Worm (Caenorhabditis elegans) whole organism, L1 larva: Measurements from ENCODE around the gene bus-19.
A peak's percentile ranks its signal among the peaks of the same experiment; 100 is the strongest.

Experiments
- blmp-1 ChIP-seq: fragments of 150-350 bp; optimal IDR thresholded peaks from 2 replicates; lab custom pipeline; 2014; ENCODE audit warnings: missing biosample characterization, missing genetic modification characterization
- efl-1 ChIP-seq, 4 experiments: fragments of 150-350 bp; optimal IDR thresholded peaks in 3 of 4; peaks in 1 of 4; 1 replicate in 1 of 4; 2 replicates in 3 of 4; lab custom pipeline; 2014; ENCODE audit warnings: missing biosample characterization in 2 of 4, missing genetic modification characterization in 2 of 4, missing genetic modification reagents in 2 of 4
- ets-5 ChIP-seq: fragments of 200-800 bp; sonication (Bioruptor generic); IDR thresholded peaks from 2 replicates; pipeline ENCODE4 v1.3.6; 2022; ENCODE audit warnings: missing genetic modification characterization, missing compliant biosample characterization
- mdl-1 ChIP-seq, 2 experiments: fragments of 150-350 bp; optimal IDR thresholded peaks; 2 replicates each; lab custom pipeline; 2014 to 2017; ENCODE audit warnings: missing biosample characterization in 2 of 2, missing genetic modification characterization in 2 of 2, inconsistent platforms in 1 of 2
- nhr-20 ChIP-seq: sonication (generic microtip); optimal IDR thresholded peaks from 2 replicates; lab custom pipeline; 2016; ENCODE audit warnings: mild to moderate bottlenecking, missing genetic modification characterization, missing compliant biosample characterization
- nhr-47 ChIP-seq: sonication (generic microtip); optimal IDR thresholded peaks from 2 replicates; lab custom pipeline; 2016; ENCODE audit warnings: mild to moderate bottlenecking, missing genetic modification characterization, moderate library complexity, missing compliant biosample characterization

The bus-19 gene

DNA sequence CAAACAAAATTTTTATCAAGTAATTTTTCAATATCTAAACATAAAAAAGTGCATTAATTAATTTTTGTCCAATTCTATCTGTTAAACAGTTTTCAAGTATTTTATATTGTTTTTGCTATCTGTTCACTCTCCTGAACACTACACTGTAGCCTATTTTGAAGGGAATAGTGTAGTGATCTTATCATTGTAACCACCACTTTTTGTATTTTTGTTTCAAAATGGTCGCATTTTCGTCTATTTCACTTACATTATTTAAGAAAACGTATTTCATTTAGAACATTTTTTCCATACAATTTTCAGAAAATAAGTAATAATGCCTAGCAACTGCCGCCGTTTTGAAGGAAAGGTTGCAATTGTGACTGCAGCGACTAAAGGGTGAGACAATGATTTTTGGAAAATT is 50.5 kb downstream of the bus-19 start, which contains the start of gene dhrs-4:
TSS of gene dhrs-4 (plus strand) at position 301 of the 400 bp plus-strand sequence.
- TF ChIP-seq ets-5 (GFP tag; lab: Robert Waterston, UW) (no peak), nhr-20 (tag; lab: Kevin White, UChicago) (peak; percentile 14)

DNA sequence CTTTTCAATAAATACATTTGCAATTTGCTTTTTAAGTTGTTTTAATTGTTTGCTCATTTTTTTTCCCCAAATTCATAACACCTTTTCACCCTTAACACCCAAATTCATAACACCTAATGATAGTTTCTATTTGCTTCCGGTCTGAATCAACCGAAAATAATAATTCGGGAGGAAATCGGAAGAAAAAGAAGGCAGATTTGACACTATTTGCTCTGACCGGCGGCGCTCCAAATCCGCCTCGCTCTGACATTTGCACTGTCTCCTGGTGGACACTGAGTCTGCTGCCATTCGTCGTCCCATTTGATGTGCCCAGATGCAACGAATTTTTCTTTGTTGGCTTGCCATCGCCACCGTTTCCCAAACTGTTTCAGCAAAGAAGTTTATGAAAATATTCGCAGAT is 52.3 kb downstream of the bus-19 start, which contains the start of gene pqn-67:
TSS of gene pqn-67 (plus strand) at position 301 of the 400 bp plus-strand sequence.
- TF ChIP-seq efl-1 (optimal IDR thresholded peaks at IDR 0.05; lab: Kevin White, UChicago) (no peak), efl-1 (GFP tag; optimal IDR thresholded peaks at IDR 0.05 in 1 of 2; lab: Kevin White, UChicago) (peak in 1 of 2 experiments; percentile 12), nhr-47 (no peak)

DNA sequence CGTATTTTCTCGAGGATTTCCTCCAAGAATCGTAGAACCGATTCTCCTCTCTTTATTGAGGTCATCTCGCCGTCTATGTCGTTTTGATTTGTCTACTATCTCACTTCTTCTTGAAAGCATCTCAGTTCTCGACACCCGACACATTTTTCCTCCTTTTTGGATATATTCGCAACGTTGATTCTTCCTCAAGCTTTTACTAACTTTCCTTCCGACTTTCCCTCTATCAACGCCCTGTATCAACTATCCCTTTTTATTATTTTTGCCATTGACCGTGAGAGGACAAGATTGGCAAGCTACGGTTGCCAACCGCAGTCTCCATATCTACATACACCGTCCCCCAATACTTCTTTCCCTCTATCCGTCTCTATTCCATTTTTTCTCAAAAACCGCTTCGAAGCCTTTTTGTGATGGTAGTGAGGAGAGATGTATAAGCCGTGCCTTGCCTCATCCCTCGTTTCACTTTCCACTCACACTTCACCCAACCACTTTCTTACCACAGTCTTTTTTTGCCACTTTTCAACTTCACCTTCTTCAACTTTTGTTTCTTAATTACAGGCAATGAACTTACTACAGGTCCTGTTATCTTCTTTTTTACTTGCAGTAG is 57.2 kb downstream of the bus-19 start, which contains the start of gene T16G1.2:
TSS of gene T16G1.2 (plus strand) at position 554 of the 604 bp plus-strand sequence.
- peak; percentile 97 for TF ChIP-seq blmp-1 (tag; lab: Kevin White, UChicago)
- no peak for TF ChIP-seq mdl-1 (tag; optimal IDR thresholded peaks at IDR 0.05; lab: Kevin White, UChicago)
